Fruit fly (Drosophila melanogaster) whole organism, prepupa: ENCODE measurements around the gene CG8675.

Experiments
- Smox ChIP-seq: fragments of 200-800 bp; sonication (Bioruptor generic); optimal IDR thresholded peaks from 3 replicates; lab custom pipeline; 2016; ENCODE audit warnings: missing biosample characterization, missing genetic modification characterization
- dsx ChIP-seq: fragments of 200-800 bp; optimal IDR thresholded peaks from 3 replicates; lab custom pipeline; 2019; ENCODE audit warnings: missing biosample characterization, mild to moderate bottlenecking, missing genetic modification characterization, moderate library complexity; ENCODE audit not compliant: poor library complexity, severe bottlenecking
- topi ChIP-seq: fragments of 200-800 bp; sonication (Bioruptor generic); optimal IDR thresholded peaks from 3 replicates; lab custom pipeline; 2016; ENCODE audit warnings: missing biosample characterization, missing genetic modification characterization

DNA sequence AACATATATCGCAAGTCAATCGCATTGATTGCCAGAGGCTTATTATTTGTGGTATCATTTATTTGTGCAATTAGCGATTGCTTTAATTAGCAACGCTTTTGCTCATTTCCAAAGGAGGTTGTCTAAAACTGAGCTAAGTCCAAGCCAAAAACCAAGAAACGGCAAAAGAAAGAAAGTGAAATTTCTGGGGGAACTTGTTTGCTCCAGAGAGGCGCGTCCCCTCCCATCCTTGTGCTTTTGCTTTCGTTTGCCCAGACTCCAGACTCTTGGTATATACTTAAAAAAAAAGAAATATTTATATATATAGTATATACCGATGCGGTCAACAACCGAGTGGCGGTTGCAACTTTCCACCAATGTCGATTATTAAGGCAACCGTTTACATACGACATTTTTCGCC is 4.8 kb upstream of the CG8675 start:
- no peak for TF ChIP-seq Smox (GFP tag; lab: Kevin White, UChicago)
- no peak for TF ChIP-seq topi
- TF ChIP-seq dsx (GFP tag; lab: Kevin White, UChicago) = no peak
